Fruit fly (Drosophila melanogaster): ENCODE data around the gene spas.

The spas gene

dm6 chr3R:24024123-24024522 is 13.9 kb upstream of the spas start:
- no peak for TF ChIP-seq fru (GFP tag; optimal IDR thresholded peaks at IDR 0.05)
- TF ChIP-seq N (GFP tag; optimal IDR thresholded peaks at IDR 0.05): no peak
- no peak for TF ChIP-seq dsf (GFP tag; optimal IDR thresholded peaks at IDR 0.05; ENCODE audit: borderline replicate concordance)
- no peak for TF ChIP-seq woc (GFP tag; optimal IDR thresholded peaks at IDR 0.05)
- TF ChIP-seq Abd-B (GFP tag; optimal IDR thresholded peaks at IDR 0.05): no peak
- TF ChIP-seq Rel (GFP tag; optimal IDR thresholded peaks at IDR 0.05): no peak
- TF ChIP-seq Rel (tag; optimal IDR thresholded peaks at IDR 0.05): no peak

DNA sequence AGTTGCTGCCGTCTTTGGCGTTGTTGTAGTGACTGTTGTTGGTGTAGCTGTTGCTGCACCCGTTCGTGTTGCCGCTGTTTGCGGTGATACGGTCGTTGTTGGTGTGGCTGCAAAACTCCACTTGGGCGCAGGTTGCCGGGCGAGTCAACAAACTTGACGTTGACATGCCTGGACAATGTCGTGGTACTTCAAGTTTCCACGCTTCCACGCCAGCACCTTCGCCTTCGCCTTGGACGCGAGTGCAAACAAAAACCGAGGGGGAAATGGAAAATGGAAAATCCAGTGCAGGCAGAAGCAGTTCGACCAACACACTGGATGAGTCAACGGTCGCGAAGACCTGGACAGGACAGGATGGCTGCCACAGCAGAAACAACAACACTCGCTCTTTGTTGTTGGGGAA is 13.3 kb upstream of the spas start:
- TF ChIP-seq dmrt93B (GFP tag; optimal IDR thresholded peaks at IDR 0.05): no peak
- TF ChIP-seq OdsH (GFP tag; optimal IDR thresholded peaks at IDR 0.05): no peak
- no peak for TF ChIP-seq Dif (GFP tag; optimal IDR thresholded peaks at IDR 0.05; ENCODE audit: partially characterized antibody)
- no peak for TF ChIP-seq woc (GFP tag; optimal IDR thresholded peaks at IDR 0.05)
- no peak for TF ChIP-seq N (GFP tag; optimal IDR thresholded peaks at IDR 0.05)
- no peak for TF ChIP-seq Vsx2 (GFP tag; optimal IDR thresholded peaks at IDR 0.05; ENCODE audit: partially characterized antibody)
- TF ChIP-seq HLH106 (tag; optimal IDR thresholded peaks at IDR 0.05): no peak
- TF ChIP-seq Myc (optimal IDR thresholded peaks at IDR 0.05): no peak

dm6 chr3R:24025715-24026467 is 12.1 kb upstream of the spas start:
- no peak for TF ChIP-seq dmrt93B (GFP tag; optimal IDR thresholded peaks at IDR 0.05)
- TF ChIP-seq ey (GFP tag; optimal IDR thresholded peaks at IDR 0.05): peak; percentile 16
- TF ChIP-seq jim (GFP tag; optimal IDR thresholded peaks at IDR 0.05): no peak
- no peak for TF ChIP-seq psq (GFP tag; optimal IDR thresholded peaks at IDR 0.05)
- peak; percentile 27 for TF ChIP-seq sv (GFP tag; optimal IDR thresholded peaks at IDR 0.05)
- TF ChIP-seq tai (GFP tag; optimal IDR thresholded peaks at IDR 0.05): no peak
- TF ChIP-seq HLH106 (tag; optimal IDR thresholded peaks at IDR 0.05): no peak
- TF ChIP-seq N (GFP tag; optimal IDR thresholded peaks at IDR 0.05): no peak
- TF ChIP-seq usp (GFP tag; optimal IDR thresholded peaks at IDR 0.05): no peak
- TF ChIP-seq CG9705 (GFP tag; optimal IDR thresholded peaks at IDR 0.05): no peak
- TF ChIP-seq h (GFP tag; optimal IDR thresholded peaks at IDR 0.05): peak; percentile 50
- TF ChIP-seq rgr (GFP tag; optimal IDR thresholded peaks at IDR 0.05): peak; percentile 44
- no peak for TF ChIP-seq Dif (GFP tag; optimal IDR thresholded peaks at IDR 0.05; ENCODE audit: partially characterized antibody)
- TF ChIP-seq CrebA (GFP tag; optimal IDR thresholded peaks at IDR 0.05; ENCODE audit: borderline replicate concordance): no peak
- TF ChIP-seq Rel (GFP tag; optimal IDR thresholded peaks at IDR 0.05): no peak
- peak; percentile 89 for TF ChIP-seq Rel (tag; optimal IDR thresholded peaks at IDR 0.05)
- peak; percentile 36 for TF ChIP-seq OdsH (GFP tag; optimal IDR thresholded peaks at IDR 0.05)
- no peak for TF ChIP-seq Myc (optimal IDR thresholded peaks at IDR 0.05)
- no peak for TF ChIP-seq Sp1 (GFP tag; optimal IDR thresholded peaks at IDR 0.05)
- no peak for TF ChIP-seq dl (GFP tag; optimal IDR thresholded peaks at IDR 0.05; ENCODE audit: insufficient read depth in 1 of 2, partially characterized antibody in 2 of 2)
- no peak for TF ChIP-seq Abd-B (GFP tag; optimal IDR thresholded peaks at IDR 0.05)
- TF ChIP-seq CG32264 (GFP tag; optimal IDR thresholded peaks at IDR 0.05): no peak
- TF ChIP-seq foxo (GFP tag; optimal IDR thresholded peaks at IDR 0.05): peak in 1 of 2 experiments; percentile 26

DNA sequence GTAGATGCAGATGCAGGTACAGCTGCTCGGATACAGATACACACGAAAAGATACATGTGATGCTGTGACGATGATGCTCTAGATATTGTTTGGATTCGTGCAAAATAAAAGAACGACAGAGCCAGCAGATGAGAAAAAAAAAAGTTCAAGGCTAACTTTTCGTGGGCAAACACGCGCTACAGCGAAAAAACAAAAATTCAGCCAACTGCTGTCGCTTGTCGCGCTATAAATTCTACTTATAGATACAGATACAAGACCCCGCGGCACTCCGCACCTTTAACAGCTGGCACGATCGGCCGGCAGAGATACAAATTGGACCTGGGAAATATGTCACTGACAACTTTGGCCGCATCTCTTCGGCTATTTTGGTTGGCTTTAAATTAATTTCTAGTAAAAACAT is 11.5 kb upstream of the spas start:
- TF ChIP-seq Jra (GFP tag; optimal IDR thresholded peaks at IDR 0.05): no peak
- TF ChIP-seq Hnf4 (GFP tag; optimal IDR thresholded peaks at IDR 0.05): no peak
- no peak for TF ChIP-seq dsf (GFP tag; optimal IDR thresholded peaks at IDR 0.05; ENCODE audit: borderline replicate concordance)
- no peak for TF ChIP-seq Mio (GFP tag; optimal IDR thresholded peaks at IDR 0.05)
- no peak for TF ChIP-seq dmrt93B (GFP tag; optimal IDR thresholded peaks at IDR 0.05)
- no peak for TF ChIP-seq CG32264 (GFP tag; optimal IDR thresholded peaks at IDR 0.05)
- no peak for TF ChIP-seq Vsx2 (GFP tag; optimal IDR thresholded peaks at IDR 0.05; ENCODE audit: partially characterized antibody)
- TF ChIP-seq Hr78 (GFP tag; optimal IDR thresholded peaks at IDR 0.05): no peak
- no peak for TF ChIP-seq Myc (optimal IDR thresholded peaks at IDR 0.05)
- TF ChIP-seq fru (GFP tag; optimal IDR thresholded peaks at IDR 0.05): no peak
- TF ChIP-seq Hr83 (GFP tag; optimal IDR thresholded peaks at IDR 0.05; ENCODE audit: poor library complexity, severe bottlenecking): no peak
- no peak for TF ChIP-seq pan (optimal IDR thresholded peaks at IDR 0.05)
- no peak for TF ChIP-seq jim (GFP tag; optimal IDR thresholded peaks at IDR 0.05)
- TF ChIP-seq Dfd (GFP tag; optimal IDR thresholded peaks at IDR 0.05): no peak
- no peak for TF ChIP-seq GATAd (GFP tag; optimal IDR thresholded peaks at IDR 0.05)
- no peak for TF ChIP-seq brk (GFP tag; optimal IDR thresholded peaks at IDR 0.05)
- TF ChIP-seq br (GFP tag; optimal IDR thresholded peaks at IDR 0.05): no peak
- TF ChIP-seq lola (GFP tag; optimal IDR thresholded peaks at IDR 0.05): no peak
- no peak for TF ChIP-seq OdsH (GFP tag; optimal IDR thresholded peaks at IDR 0.05)

All from whole organism, wandering third instar larva.